Fruit fly (Drosophila melanogaster) whole organism, embryonic: Measurements from ENCODE around the gene CG34180.
A peak's percentile ranks its signal among the peaks of the same experiment; 100 is the strongest.

Experiments
- Ada2b ChIP-seq: fragments of 200-800 bp; sonication (Bioruptor generic); IDR thresholded peaks from 2 replicates; pipeline ENCODE4 v1.3.6; 2022; ENCODE audit warnings: missing biosample characterization, missing genetic modification characterization
- CG10209 ChIP-seq: fragments of 200-800 bp; sonication (Bioruptor generic); optimal IDR thresholded peaks from 3 replicates; lab custom pipeline; 2017; ENCODE audit warnings: missing biosample characterization, mild to moderate bottlenecking, missing genetic modification characterization, missing genetic modification reagents
- CG10321 ChIP-seq: fragments of 200-800 bp; sonication (Bioruptor generic); IDR thresholded peaks from 2 replicates; pipeline ENCODE4 v1.3.6; 2022; ENCODE audit warnings: missing biosample characterization, missing genetic modification characterization
- CG10979 ChIP-seq: fragments of 200-800 bp; sonication (Bioruptor generic); optimal IDR thresholded peaks from 2 replicates; lab custom pipeline; 2018; ENCODE audit warnings: missing biosample characterization, mild to moderate bottlenecking, missing genetic modification characterization, moderate library complexity
- CG11398 ChIP-seq: fragments of 200-800 bp; sonication (Bioruptor generic); optimal IDR thresholded peaks from 2 replicates; lab custom pipeline; 2016; ENCODE audit warnings: missing biosample characterization, missing genetic modification characterization
- CG12071 ChIP-seq: fragments of 200-800 bp; sonication (Bioruptor generic); optimal IDR thresholded peaks from 3 replicates; lab custom pipeline; 2018; ENCODE audit warnings: missing biosample characterization, mild to moderate bottlenecking, missing genetic modification characterization
- CG12104 ChIP-seq: fragments of 200-800 bp; sonication (Bioruptor generic); optimal IDR thresholded peaks from 3 replicates; lab custom pipeline; 2016; ENCODE audit warnings: missing biosample characterization, missing genetic modification characterization
- CG12155 ChIP-seq: fragments of 200-800 bp; sonication (Bioruptor generic); optimal IDR thresholded peaks from 3 replicates; lab custom pipeline; 2016; ENCODE audit warnings: missing biosample characterization, missing genetic modification characterization
- CG1529 ChIP-seq: fragments of 200-800 bp; sonication (Bioruptor generic); optimal IDR thresholded peaks from 3 replicates; lab custom pipeline; 2018; ENCODE audit warnings: missing biosample characterization, missing genetic modification characterization
- CG17186 ChIP-seq: fragments of 200-800 bp; sonication (Bioruptor generic); optimal IDR thresholded peaks from 3 replicates; lab custom pipeline; 2017; ENCODE audit warnings: missing biosample characterization, missing genetic modification reagents, missing genetic modification characterization
- CG17328 ChIP-seq: fragments of 200-800 bp; sonication (Bioruptor generic); IDR thresholded peaks from 2 replicates; pipeline ENCODE4 v1.3.6; 2022; ENCODE audit warnings: missing biosample characterization, missing genetic modification characterization
- CG17361 ChIP-seq: fragments of 200-800 bp; sonication (Bioruptor generic); IDR thresholded peaks from 3 replicates; pipeline ENCODE4 v1.3.6; 2022; ENCODE audit warnings: missing biosample characterization, missing genetic modification characterization
- CG17385 ChIP-seq: fragments of 200-800 bp; sonication (Bioruptor generic); optimal IDR thresholded peaks from 3 replicates; lab custom pipeline; 2018; ENCODE audit warnings: missing biosample characterization, mild to moderate bottlenecking, missing genetic modification characterization
- CG17829 ChIP-seq: fragments of 200-800 bp; optimal IDR thresholded peaks from 2 replicates; lab custom pipeline; 2019; ENCODE audit warnings: missing biosample characterization, mild to moderate bottlenecking, missing genetic modification characterization, moderate library complexity
- CG2116 ChIP-seq: fragments of 200-800 bp; sonication (Bioruptor generic); optimal IDR thresholded peaks from 3 replicates; lab custom pipeline; 2018; ENCODE audit warnings: missing biosample characterization, mild to moderate bottlenecking, missing genetic modification characterization
- CG2120 ChIP-seq: fragments of 200-800 bp; sonication (Bioruptor generic); optimal IDR thresholded peaks from 3 replicates; lab custom pipeline; 2016; ENCODE audit warnings: missing biosample characterization, missing genetic modification characterization
- CG2202 ChIP-seq: fragments of 200-800 bp; sonication (Bioruptor generic); optimal IDR thresholded peaks from 2 replicates; lab custom pipeline; 2018; ENCODE audit warnings: missing biosample characterization, mild to moderate bottlenecking, missing genetic modification characterization
- CG2678 ChIP-seq: fragments of 200-800 bp; sonication (Bioruptor generic); optimal IDR thresholded peaks from 3 replicates; lab custom pipeline; 2019; ENCODE audit warnings: missing biosample characterization, mild to moderate bottlenecking, missing genetic modification characterization, moderate library complexity
- CG2712 ChIP-seq: fragments of 200-800 bp; optimal IDR thresholded peaks from 3 replicates; lab custom pipeline; 2019; ENCODE audit warnings: missing biosample characterization, mild to moderate bottlenecking, missing genetic modification characterization, moderate library complexity
- CG30403 ChIP-seq: fragments of 200-800 bp; sonication (Bioruptor generic); optimal IDR thresholded peaks from 3 replicates; lab custom pipeline; 2016; ENCODE audit warnings: missing biosample characterization, missing genetic modification characterization
- CG3995 ChIP-seq: fragments of 200-800 bp; sonication (Bioruptor generic); optimal IDR thresholded peaks from 3 replicates; lab custom pipeline; 2016; ENCODE audit warnings: missing biosample characterization, missing genetic modification characterization
- CG4707 ChIP-seq: fragments of 200-800 bp; sonication (Bioruptor generic); optimal IDR thresholded peaks from 2 replicates; lab custom pipeline; 2018; ENCODE audit warnings: missing biosample characterization, mild to moderate bottlenecking, missing genetic modification characterization, moderate library complexity
- CG6813 ChIP-seq: fragments of 200-800 bp; sonication (Bioruptor generic); optimal IDR thresholded peaks from 2 replicates; lab custom pipeline; 2017; ENCODE audit warnings: missing biosample characterization, missing genetic modification characterization, mild to moderate bottlenecking, moderate library complexity, missing genetic modification reagents
- CoRest ChIP-seq: fragments of 200-800 bp; sonication (Bioruptor generic); optimal IDR thresholded peaks from 3 replicates; lab custom pipeline; 2018; ENCODE audit warnings: missing biosample characterization, mild to moderate bottlenecking, missing genetic modification characterization, moderate library complexity
- Dip2 ChIP-seq: fragments of 200-800 bp; sonication (Bioruptor generic); IDR thresholded peaks from 2 replicates; pipeline ENCODE4 v1.3.6; 2022; ENCODE audit warnings: missing biosample characterization, missing genetic modification characterization
- Doc3 ChIP-seq: fragments of 200-800 bp; sonication (Bioruptor generic); IDR thresholded peaks from 3 replicates; pipeline ENCODE4 v1.3.6; 2022; ENCODE audit warnings: missing biosample characterization, missing genetic modification characterization; ENCODE audit not compliant: partially characterized antibody
- HLH3B ChIP-seq: fragments of 200-800 bp; sonication (Bioruptor generic); IDR thresholded peaks from 2 replicates; pipeline ENCODE4 v1.3.6; 2022; ENCODE audit warnings: missing biosample characterization, missing genetic modification characterization
- Meics ChIP-seq: fragments of 200-800 bp; sonication (Bioruptor generic); optimal IDR thresholded peaks from 2 replicates; lab custom pipeline; 2017; ENCODE audit warnings: missing biosample characterization, mild to moderate bottlenecking, missing genetic modification characterization
- Nf-YA ChIP-seq: fragments of 200-800 bp; sonication (Bioruptor generic); IDR thresholded peaks from 2 replicates; pipeline ENCODE4 v1.3.6; 2022; ENCODE audit warnings: missing biosample characterization, missing genetic modification characterization
- Nf-YC ChIP-seq: fragments of 200-800 bp; optimal IDR thresholded peaks from 3 replicates; lab custom pipeline; 2019; ENCODE audit warnings: missing biosample characterization, mild to moderate bottlenecking, missing genetic modification characterization, moderate library complexity
- Oli ChIP-seq: fragments of 200-800 bp; sonication (Bioruptor generic); optimal IDR thresholded peaks from 2 replicates; lab custom pipeline; 2018; ENCODE audit warnings: missing biosample characterization, mild to moderate bottlenecking, missing genetic modification characterization, moderate library complexity
- Sry-δ ChIP-seq: fragments of 200-800 bp; sonication (Bioruptor generic); optimal IDR thresholded peaks from 2 replicates; lab custom pipeline; 2016; ENCODE audit warnings: missing biosample characterization, missing genetic modification characterization
- Xrp1 ChIP-seq: fragments of 200-800 bp; sonication (Bioruptor generic); IDR thresholded peaks from 2 replicates; pipeline ENCODE4 v1.3.6; 2022; ENCODE audit warnings: missing biosample characterization, missing genetic modification characterization
- ab ChIP-seq: fragments of 200-800 bp; sonication (Bioruptor generic); optimal IDR thresholded peaks from 2 replicates; lab custom pipeline; 2016; ENCODE audit warnings: missing biosample characterization, missing genetic modification characterization
- az2 ChIP-seq: fragments of 200-800 bp; sonication (Bioruptor generic); optimal IDR thresholded peaks from 3 replicates; lab custom pipeline; 2016; ENCODE audit warnings: missing biosample characterization, missing genetic modification characterization
- danr ChIP-seq: fragments of 200-800 bp; sonication (Bioruptor generic); IDR thresholded peaks from 2 replicates; pipeline ENCODE4 v1.3.6; 2022; ENCODE audit warnings: missing biosample characterization, missing genetic modification characterization
- ftz-f1 ChIP-seq: fragments of 200-800 bp; sonication (Bioruptor generic); optimal IDR thresholded peaks from 2 replicates; lab custom pipeline; 2016; ENCODE audit warnings: missing biosample characterization, missing genetic modification characterization
- grn ChIP-seq: fragments of 200-800 bp; sonication (Bioruptor generic); optimal IDR thresholded peaks from 3 replicates; lab custom pipeline; 2017; ENCODE audit warnings: missing biosample characterization, missing genetic modification characterization
- gsb-n ChIP-seq: fragments of 200-800 bp; sonication (Bioruptor generic); optimal IDR thresholded peaks from 3 replicates; lab custom pipeline; 2018; ENCODE audit warnings: missing biosample characterization, mild to moderate bottlenecking, missing genetic modification characterization
- hkb ChIP-seq, 2 experiments: fragments of 200-800 bp in 1 of 2; fragments of >200 bp in 1 of 2; sonication (Bioruptor generic) in 1 of 2; IDR thresholded peaks in 1 of 2; optimal IDR thresholded peaks in 1 of 2; 2 replicates each; pipeline versions ENCODE4 v1.3.6 to Lab custom; 2017 to 2022; ENCODE audit warnings: missing biosample characterization in 1 of 2, missing genetic modification characterization in 1 of 2
- lbe ChIP-seq: fragments of 200-800 bp; sonication (Bioruptor generic); optimal IDR thresholded peaks from 2 replicates; lab custom pipeline; 2016; ENCODE audit warnings: missing biosample characterization, mild to moderate bottlenecking, missing genetic modification characterization
- lilli ChIP-seq: fragments of 200-800 bp; sonication (Bioruptor generic); optimal IDR thresholded peaks from 3 replicates; lab custom pipeline; 2016; ENCODE audit warnings: missing biosample characterization, missing genetic modification characterization
- nmo ChIP-seq: fragments of 200-800 bp; sonication (Bioruptor generic); optimal IDR thresholded peaks from 2 replicates; lab custom pipeline; 2018; ENCODE audit warnings: missing biosample characterization, mild to moderate bottlenecking, missing genetic modification characterization, moderate library complexity
- phol ChIP-seq: fragments of 200-800 bp; sonication (Bioruptor generic); optimal IDR thresholded peaks from 3 replicates; lab custom pipeline; 2018; ENCODE audit warnings: missing biosample characterization, mild to moderate bottlenecking, missing genetic modification characterization, moderate library complexity
- prd ChIP-seq, 3 experiments: fragments of >200 bp in 2 of 3; fragments of 200-800 bp in 1 of 3; sonication (Bioruptor generic) in 1 of 3; optimal IDR thresholded peaks in 2 of 3; IDR thresholded peaks in 1 of 3; 2 replicates in 2 of 3; 3 replicates in 1 of 3; pipeline versions ENCODE4 v1.3.6 to Lab custom; 2017 to 2022; ENCODE audit warnings: missing biosample characterization in 1 of 3, missing genetic modification characterization in 1 of 3
- sd ChIP-seq: fragments of 200-800 bp; sonication (Bioruptor generic); optimal IDR thresholded peaks from 3 replicates; lab custom pipeline; 2018; ENCODE audit warnings: missing biosample characterization, mild to moderate bottlenecking, missing genetic modification characterization, moderate library complexity
- shn ChIP-seq: fragments of 200-800 bp; sonication (Bioruptor generic); optimal IDR thresholded peaks from 3 replicates; lab custom pipeline; 2016; ENCODE audit warnings: missing biosample characterization, missing genetic modification characterization
- tx ChIP-seq: fragments of 200-800 bp; sonication (Bioruptor generic); optimal IDR thresholded peaks from 2 replicates; lab custom pipeline; 2016; ENCODE audit warnings: missing biosample characterization, missing genetic modification characterization

The CG34180 gene

dm6 chr2L:6019352-6020131, 40.8 kb upstream of the CG34180 start, which contains the start of gene H2.0 (continued):
- TF ChIP-seq CG17829 (tag; lab: Kevin White, UChicago) (peak; percentile 52), CG12104 (GFP tag; lab: Kevin White, UChicago) (no peak), CG10321 (GFP tag; lab: Robert Waterston, UW) (peak; percentile 56; the same call in 1 of the 2 replicates), CG30403 (peak; percentile 42), CG17385 (peak; percentile 8), CG1529 (GFP tag; lab: Kevin White, UChicago) (peak; percentile 38), CoRest (tag; lab: Kevin White, UChicago) (peak; percentile 38), CG17328 (GFP tag; lab: Robert Waterston, UW) (no peak), phol (tag; lab: Kevin White, UChicago) (peak; percentile 52), lilli (peak; percentile 22), az2 (GFP tag; lab: Kevin White, UChicago) (peak; percentile 27), grn (GFP tag; lab: Kevin White, UChicago) (peak; percentile 24), CG17186 (GFP tag; lab: Kevin White, UChicago) (no peak), lbe (GFP tag; lab: Kevin White, UChicago) (no peak), CG2712 (tag; lab: Kevin White, UChicago) (peak; percentile 66), CG2202 (tag; lab: Kevin White, UChicago) (peak; percentile 8), Nf-YA (GFP tag; lab: Robert Waterston, UW) (peak; percentile 59; the same call in 1 of the 2 replicates), Ada2b (GFP tag; lab: Robert Waterston, UW) (no peak), CG10979 (peak; percentile 60), Doc3 (no peak), CG4707 (GFP tag; lab: Kevin White, UChicago) (peak; percentile 1), CG10209 (peak; percentile 38), Oli (peak; percentile 46), Dip2 (GFP tag; lab: Robert Waterston, UW) (no peak), CG12155 (no peak), CG11398 (GFP tag; lab: Kevin White, UChicago) (no peak), CG2120 (GFP tag; lab: Kevin White, UChicago) (peak; percentile 29), Meics (GFP tag; lab: Kevin White, UChicago) (no peak), CG2678 (tag; lab: Kevin White, UChicago) (peak; percentile 52), hkb (optimal IDR thresholded peaks at IDR 0.05; lab: Kevin White, UChicago) (no peak), hkb (GFP tag; IDR thresholded peaks at IDR 0.05; lab: Robert Waterston, UW) (0 out of 2 replicates have a peak, but pooled peaks have one; percentile 24), CG2116 (GFP tag; lab: Kevin White, UChicago) (no peak), ftz-f1 (GFP tag; lab: Kevin White, UChicago) (no peak), gsb-n (peak; percentile 10), CG17361 (peak; percentile 58; the same call in 2 of the 3 replicates), prd (optimal IDR thresholded peaks at IDR 0.05; lab: Kevin White, UChicago) (no peak), prd (GFP tag; IDR thresholded peaks at IDR 0.05; lab: Robert Waterston, UW) (peak; percentile 50; the same call in 2 of the 3 replicates), CG3995 (GFP tag; lab: Kevin White, UChicago) (no peak), HLH3B (GFP tag; lab: Robert Waterston, UW) (no peak), CG6813 (peak; percentile 42), CG12071 (GFP tag; lab: Kevin White, UChicago) (no peak), nmo (GFP tag; lab: Kevin White, UChicago) (peak; percentile 59), tx (GFP tag; lab: Kevin White, UChicago) (no peak), Sry-δ (GFP tag; lab: Kevin White, UChicago) (no peak), danr (0 out of 2 replicates have a peak, but pooled peaks have one; percentile 11), ab (GFP tag; lab: Kevin White, UChicago) (no peak), Nf-YC (peak; percentile 97), sd (tag; lab: Kevin White, UChicago) (peak; percentile 88), shn (GFP tag; lab: Kevin White, UChicago) (peak; percentile 11), Xrp1 (GFP tag; lab: Robert Waterston, UW) (peak; percentile 47; the same call in 1 of the 2 replicates)
